Worm (Caenorhabditis elegans): Measurements from ENCODE around the gene tbc-19.

ce11 chrX:14029872-14030271, 17.6 kb upstream of the tbc-19 start:
- TF ChIP-seq him-1 (tag; optimal IDR thresholded peaks at IDR 0.05) (no peak), dao-5 (tag; optimal IDR thresholded peaks at IDR 0.05) (no peak)
